Worm (Caenorhabditis elegans) whole organism, L4 larva: ENCODE results near the gene npp-3.

Experiments used
- D1046.2 ChIP-seq: fragments of 200-800 bp; sonication (Bioruptor generic); IDR thresholded peaks from 2 replicates; pipeline ENCODE4 v1.3.6; 2022; ENCODE audit warnings: missing genetic modification characterization, missing compliant biosample characterization
- F10B5.3 ChIP-seq: sonication (generic microtip); optimal IDR thresholded peaks from 2 replicates; lab custom pipeline; 2016; ENCODE audit warnings: mild to moderate bottlenecking, missing genetic modification characterization, missing compliant biosample characterization
- Y105C5A.15 ChIP-seq: fragments of 200-800 bp; sonication (Bioruptor generic); IDR thresholded peaks from 2 replicates; pipeline ENCODE4 v1.3.6; 2022; ENCODE audit warnings: missing genetic modification characterization, missing compliant biosample characterization
- aly-2 ChIP-seq: sonication (generic microtip); optimal IDR thresholded peaks from 2 replicates; lab custom pipeline; 2018; ENCODE audit warnings: missing biosample characterization, missing genetic modification characterization
- arid-1 ChIP-seq: fragments of 200-800 bp; sonication (Bioruptor generic); conservative IDR thresholded peaks from 2 replicates; pipeline ENCODE4 v1.3.6; 2022; ENCODE audit warnings: missing genetic modification reagents, missing genetic modification characterization, missing compliant biosample characterization
- ceh-44 ChIP-seq: fragments of 200-800 bp; sonication (Bioruptor generic); IDR thresholded peaks from 2 replicates; pipeline ENCODE4 v1.3.6; 2022; ENCODE audit warnings: missing genetic modification reagents, missing genetic modification characterization, missing compliant biosample characterization
- daf-12 ChIP-seq: fragments of 150-350 bp; optimal IDR thresholded peaks from 2 replicates; lab custom pipeline; 2014; ENCODE audit warnings: missing biosample characterization, missing genetic modification reagents, missing genetic modification characterization
- daf-16 ChIP-seq, 3 experiments: sonication (generic microtip); optimal IDR thresholded peaks; 2 replicates each; lab custom pipeline; 2016 to 2017; ENCODE audit warnings: missing genetic modification characterization in 3 of 3, missing genetic modification reagents in 3 of 3, mild to moderate bottlenecking in 2 of 3, missing compliant biosample characterization in 2 of 3, missing biosample characterization in 1 of 3, moderate library complexity in 1 of 3
- daf-19 ChIP-seq: fragments of 200-800 bp; sonication (Bioruptor generic); conservative IDR thresholded peaks from 2 replicates; pipeline ENCODE4 v1.3.6; 2022; ENCODE audit warnings: missing genetic modification characterization, missing compliant biosample characterization
- daf-8 ChIP-seq: fragments of 200-800 bp; sonication (Bioruptor generic); IDR thresholded peaks from 2 replicates; pipeline ENCODE4 v1.3.6; 2022; ENCODE audit warnings: missing genetic modification characterization, missing compliant biosample characterization
- dmd-6 ChIP-seq: fragments of 200-800 bp; sonication (Bioruptor generic); IDR thresholded peaks from 2 replicates; pipeline ENCODE4 v1.3.6; 2022; ENCODE audit warnings: missing genetic modification reagents, missing genetic modification characterization, missing compliant biosample characterization
- dpl-1 ChIP-seq: fragments of 150-350 bp; optimal IDR thresholded peaks from 2 replicates; lab custom pipeline; 2014; ENCODE audit warnings: missing biosample characterization, missing genetic modification reagents, missing genetic modification characterization
- dve-1 ChIP-seq: sonication (generic microtip); optimal IDR thresholded peaks from 2 replicates; lab custom pipeline; 2017; ENCODE audit warnings: antibody characterized with exemption, mild to moderate bottlenecking, missing genetic modification characterization, missing compliant biosample characterization; ENCODE audit not compliant: insufficient read depth
- gei-8 ChIP-seq: fragments of 200-800 bp; sonication (Bioruptor generic); optimal IDR thresholded peaks from 2 replicates; lab custom pipeline; 2018; ENCODE audit warnings: mild to moderate bottlenecking, missing genetic modification characterization, missing compliant biosample characterization
- hif-1 ChIP-seq, 2 experiments: sonication (generic microtip); optimal IDR thresholded peaks; 2 replicates each; lab custom pipeline; 2016 to 2017; ENCODE audit warnings: missing compliant biosample characterization in 2 of 2, missing genetic modification characterization in 2 of 2, missing genetic modification reagents in 2 of 2, missing genotype in 2 of 2, mild to moderate bottlenecking in 1 of 2
- hlh-11 ChIP-seq: fragments of 200-800 bp; sonication (Bioruptor generic); optimal IDR thresholded peaks from 2 replicates; lab custom pipeline; 2018; ENCODE audit warnings: mild to moderate bottlenecking, missing genetic modification characterization, missing compliant biosample characterization
- hlh-30 ChIP-seq: sonication (generic microtip); optimal IDR thresholded peaks from 2 replicates; lab custom pipeline; 2017; ENCODE audit warnings: antibody characterized with exemption, mild to moderate bottlenecking, missing genetic modification characterization, missing compliant biosample characterization; ENCODE audit not compliant: insufficient read depth
- jun-1 ChIP-seq: fragments of 150-350 bp; optimal IDR thresholded peaks from 2 replicates; lab custom pipeline; 2014; ENCODE audit warnings: missing biosample characterization, missing genetic modification reagents, missing genetic modification characterization
- lin-13 ChIP-seq: fragments of 150-350 bp; optimal IDR thresholded peaks from 2 replicates; lab custom pipeline; 2014; ENCODE audit warnings: missing biosample characterization, missing genetic modification reagents, missing genetic modification characterization
- lin-38 ChIP-seq: fragments of 200-800 bp; sonication (Bioruptor generic); IDR thresholded peaks from 2 replicates; pipeline ENCODE4 v1.3.6; 2022; ENCODE audit warnings: missing genetic modification reagents, missing genetic modification characterization, missing compliant biosample characterization
- lsy-2 ChIP-seq, 2 experiments: fragments of 150-350 bp in 1 of 2; sonication (generic microtip) in 1 of 2; optimal IDR thresholded peaks; 2 replicates each; lab custom pipeline; 2014 to 2017; ENCODE audit warnings: missing biosample characterization in 2 of 2, missing genetic modification characterization in 2 of 2
- madf-9 ChIP-seq: fragments of 200-800 bp; sonication (Bioruptor generic); conservative IDR thresholded peaks from 2 replicates; pipeline ENCODE4 v1.3.6; 2022; ENCODE audit warnings: missing genetic modification reagents, missing genetic modification characterization, missing compliant biosample characterization
- mdl-1 ChIP-seq, 2 experiments: fragments of 150-350 bp in 1 of 2; sonication (generic microtip) in 1 of 2; optimal IDR thresholded peaks; 2 replicates each; lab custom pipeline; 2014 to 2017; ENCODE audit warnings: missing biosample characterization in 2 of 2, missing genetic modification characterization in 2 of 2
- mes-2 ChIP-seq: sonication (generic microtip); optimal IDR thresholded peaks from 2 replicates; lab custom pipeline; 2016; ENCODE audit warnings: missing genotype, mild to moderate bottlenecking, missing genetic modification characterization, missing compliant biosample characterization; ENCODE audit not compliant: poor library complexity, severe bottlenecking
- mxl-2 ChIP-seq: fragments of 200-800 bp; sonication (Bioruptor generic); conservative IDR thresholded peaks from 2 replicates; pipeline ENCODE4 v1.3.6; 2022; ENCODE audit warnings: missing genetic modification reagents, missing genetic modification characterization, missing compliant biosample characterization
- mxl-3 ChIP-seq: fragments of 200-800 bp; sonication (Bioruptor generic); optimal IDR thresholded peaks from 2 replicates; lab custom pipeline; 2018; ENCODE audit warnings: mild to moderate bottlenecking, missing genetic modification characterization, missing compliant biosample characterization
- nhr-102 ChIP-seq: sonication (generic microtip); optimal IDR thresholded peaks from 2 replicates; lab custom pipeline; 2016; ENCODE audit warnings: mild to moderate bottlenecking, missing genetic modification characterization, moderate library complexity, missing compliant biosample characterization
- nhr-111 ChIP-seq: fragments of 200-800 bp; sonication (Bioruptor generic); optimal IDR thresholded peaks from 2 replicates; lab custom pipeline; 2018; ENCODE audit warnings: mild to moderate bottlenecking, missing genetic modification characterization, missing compliant biosample characterization
- nhr-25 ChIP-seq: sonication (generic microtip); optimal IDR thresholded peaks from 2 replicates; lab custom pipeline; 2017; ENCODE audit warnings: missing genetic modification characterization, mild to moderate bottlenecking, missing compliant biosample characterization, antibody characterized with exemption, moderate library complexity, borderline replicate concordance; ENCODE audit not compliant: insufficient read depth
- nhr-28 ChIP-seq: fragments of 150-350 bp; optimal IDR thresholded peaks from 2 replicates; lab custom pipeline; 2014; ENCODE audit warnings: missing biosample characterization, missing genetic modification characterization
- nhr-6 ChIP-seq: fragments of 150-350 bp; optimal IDR thresholded peaks from 2 replicates; lab custom pipeline; 2014; ENCODE audit warnings: missing biosample characterization, missing genetic modification characterization
- nhr-76 ChIP-seq: fragments of 150-350 bp; optimal IDR thresholded peaks from 2 replicates; lab custom pipeline; 2014; ENCODE audit warnings: missing biosample characterization, missing genetic modification characterization
- pha-4 ChIP-seq, 2 experiments: fragments of 150-350 bp in 1 of 2; fragments of 200-800 bp in 1 of 2; sonication (Bioruptor generic) in 1 of 2; IDR thresholded peaks in 1 of 2; optimal IDR thresholded peaks in 1 of 2; 2 replicates each; pipeline versions ENCODE4 v1.3.6 to Lab custom; 2014 to 2022; ENCODE audit warnings: missing genetic modification characterization in 2 of 2, missing genetic modification reagents in 2 of 2, missing biosample characterization in 1 of 2, missing compliant biosample characterization in 1 of 2
- pqm-1 ChIP-seq: sonication (generic microtip); optimal IDR thresholded peaks from 2 replicates; lab custom pipeline; 2017; ENCODE audit warnings: missing biosample characterization, missing genetic modification characterization
- rbr-2 ChIP-seq: sonication (generic microtip); optimal IDR thresholded peaks from 2 replicates; lab custom pipeline; 2016; ENCODE audit warnings: missing genotype, missing genetic modification characterization, missing compliant biosample characterization
- spr-1 ChIP-seq: sonication (generic microtip); optimal IDR thresholded peaks from 2 replicates; lab custom pipeline; 2016; ENCODE audit warnings: mild to moderate bottlenecking, missing genetic modification characterization, missing compliant biosample characterization
- unc-62 ChIP-seq, 3 experiments: fragments of 150-350 bp in 1 of 3; sonication (generic microtip); optimal IDR thresholded peaks in 2 of 3; peaks in 1 of 3; 1 replicate in 1 of 3; 2 replicates in 2 of 3; lab custom pipeline; 2014 to 2017; ENCODE audit warnings: missing biosample characterization in 3 of 3, missing genetic modification characterization in 3 of 3, missing genetic modification reagents in 3 of 3, missing genotype in 1 of 3
- vab-7 ChIP-seq: fragments of 200-800 bp; sonication (Bioruptor generic); IDR thresholded peaks from 2 replicates; pipeline ENCODE4 v1.3.6; 2022; ENCODE audit warnings: missing genetic modification reagents, missing genetic modification characterization, missing compliant biosample characterization
- zfp-2 ChIP-seq: sonication (generic microtip); optimal IDR thresholded peaks from 2 replicates; lab custom pipeline; 2016; ENCODE audit warnings: mild to moderate bottlenecking, missing genetic modification characterization, missing compliant biosample characterization
- zfp-3 ChIP-seq: fragments of 200-800 bp; sonication (Bioruptor generic); conservative IDR thresholded peaks from 2 replicates; pipeline ENCODE4 v1.3.6; 2022; ENCODE audit warnings: missing genetic modification reagents, missing genetic modification characterization, missing compliant biosample characterization
- zip-2 ChIP-seq: fragments of 150-350 bp; optimal IDR thresholded peaks from 2 replicates; lab custom pipeline; 2014; ENCODE audit warnings: missing biosample characterization, missing genetic modification characterization

Gene npp-3

ce11 chrII:11836554-11837218 lies 37.9 kb downstream of the npp-3 start (continued):
- TF ChIP-seq nhr-25 (tag; lab: Kevin White, UChicago) (peak; percentile 21), mxl-3 (GFP tag; lab: Kevin White, UChicago) (peak; percentile 12), mxl-2 (GFP tag; lab: Robert Waterston, UW) (no peak), Y105C5A.15 (GFP tag; lab: Robert Waterston, UW) (no peak), nhr-102 (tag; lab: Kevin White, UChicago) (no peak), nhr-28 (tag; lab: Kevin White, UChicago) (peak; percentile 85), daf-8 (GFP tag; lab: Robert Waterston, UW) (no peak)

ce11 chrII:11835208-11835607 lies 39.4 kb downstream of the npp-3 start, which contains the start of gene T27D12.6:
Gene T27D12.6, plus strand, starts transcription at chrII:11835508.
- TF ChIP-seq lin-13 (GFP tag; lab: Kevin White, UChicago) (no peak), D1046.2 (GFP tag; lab: Robert Waterston, UW) (no peak), hif-1 (tag; optimal IDR thresholded peaks at IDR 0.05; lab: Kevin White, UChicago) (no peak), jun-1 (no peak), spr-1 (tag; lab: Kevin White, UChicago) (no peak), ceh-44 (GFP tag; lab: Robert Waterston, UW) (no peak), zip-2 (no peak), daf-12 (no peak), gei-8 (GFP tag; lab: Kevin White, UChicago) (no peak), dmd-6 (GFP tag; lab: Robert Waterston, UW) (no peak), nhr-111 (GFP tag; lab: Kevin White, UChicago) (no peak), nhr-76 (tag; lab: Kevin White, UChicago) (no peak)
- TF ChIP-seq, all 104 proteins: peak for 0

- TF ChIP-seq F10B5.3 (no peak), unc-62 (GFP tag; optimal IDR thresholded peaks at IDR 0.05 in 1 of 2; lab: Kevin White, UChicago) (peak in 1 of 2 experiments; percentile 37), unc-62 (tag; optimal IDR thresholded peaks at IDR 0.05; lab: Kevin White, UChicago) (no peak), vab-7 (GFP tag; lab: Robert Waterston, UW) (no peak), daf-19 (GFP tag; lab: Robert Waterston, UW) (no peak), zfp-2 (tag; lab: Kevin White, UChicago) (no peak), madf-9 (GFP tag; lab: Robert Waterston, UW) (no peak)
Measured at ce11 chrII:11832475-11832874, 42.1 kb downstream of the npp-3 start, which contains the start of gene clec-144. Gene clec-144, minus strand, starts transcription at chrII:11832575.

- TF ChIP-seq zfp-3 (no peak), pqm-1 (tag; lab: Kevin White, UChicago) (peak; percentile 32), mxl-3 (GFP tag; lab: Kevin White, UChicago) (peak; percentile 82), dve-1 (no peak), mdl-1 (tag; optimal IDR thresholded peaks at IDR 0.05; lab: Kevin White, UChicago) (peak in 1 of 2 experiments; percentile 60), F10B5.3 (no peak), aly-2 (tag; lab: Kevin White, UChicago) (no peak), dpl-1 (peak; percentile 25), arid-1 (GFP tag; lab: Robert Waterston, UW) (no peak), nhr-6 (peak; percentile 35), vab-7 (GFP tag; lab: Robert Waterston, UW) (no peak), unc-62 (GFP tag; optimal IDR thresholded peaks at IDR 0.05 in 1 of 2; lab: Kevin White, UChicago) (peak in 1 of 2 experiments; percentile 95), unc-62 (tag; optimal IDR thresholded peaks at IDR 0.05; lab: Kevin White, UChicago) (no peak), hlh-30 (tag; lab: Kevin White, UChicago) (peak; percentile 91), lin-38 (GFP tag; lab: Robert Waterston, UW) (no peak), hlh-11 (tag; lab: Kevin White, UChicago) (peak; percentile 18), mes-2 (tag; lab: Kevin White, UChicago) (peak; percentile 63), D1046.2 (GFP tag; lab: Robert Waterston, UW) (no peak), lsy-2 (tag; optimal IDR thresholded peaks at IDR 0.05; lab: Kevin White, UChicago) (peak in 1 of 2 experiments; percentile 60), daf-16 (GFP tag; optimal IDR thresholded peaks at IDR 0.05; lab: Kevin White, UChicago) (no peak), daf-16 (tag; optimal IDR thresholded peaks at IDR 0.05; lab: Kevin White, UChicago) (peak; percentile 12), rbr-2 (tag; lab: Kevin White, UChicago) (no peak), pha-4 (GFP tag; IDR thresholded peaks at IDR 0.05; lab: Robert Waterston, UW) (no peak), pha-4 (tag; optimal IDR thresholded peaks at IDR 0.05; lab: Kevin White, UChicago) (peak; percentile 70), nhr-28 (tag; lab: Kevin White, UChicago) (peak; percentile 46)
Measured at ce11 chrII:11830601-11831000, 44.0 kb downstream of the npp-3 start.
